Worm (Caenorhabditis elegans) whole organism, L4 larva: ENCODE data around the gene F16G10.11.

ENCODE experiments used
- F49E8.2 ChIP-seq: sonication (generic microtip); optimal IDR thresholded peaks from 2 replicates; lab custom pipeline; 2016; ENCODE audit warnings: missing compliant biosample characterization, mild to moderate bottlenecking, missing genetic modification characterization, borderline replicate concordance
- ceh-20 ChIP-seq: fragments of 200-800 bp; sonication (Bioruptor generic); IDR thresholded peaks from 2 replicates; pipeline ENCODE4 v1.3.6; 2022; ENCODE audit warnings: missing genetic modification reagents, missing genetic modification characterization, missing compliant biosample characterization
- ceh-62 ChIP-seq: sonication (generic microtip); optimal IDR thresholded peaks from 2 replicates; lab custom pipeline; 2017; ENCODE audit warnings: missing biosample characterization, missing genetic modification characterization
- daf-16 ChIP-seq, 3 experiments: sonication (generic microtip); optimal IDR thresholded peaks; 2 replicates each; lab custom pipeline; 2016 to 2017; ENCODE audit warnings: missing genetic modification characterization in 3 of 3, missing genetic modification reagents in 3 of 3, mild to moderate bottlenecking in 2 of 3, missing compliant biosample characterization in 2 of 3, missing biosample characterization in 1 of 3, moderate library complexity in 1 of 3
- hif-1 ChIP-seq, 2 experiments: sonication (generic microtip); optimal IDR thresholded peaks; 2 replicates each; lab custom pipeline; 2016 to 2017; ENCODE audit warnings: missing compliant biosample characterization in 2 of 2, missing genetic modification characterization in 2 of 2, missing genetic modification reagents in 2 of 2, missing genotype in 2 of 2, mild to moderate bottlenecking in 1 of 2
- nhr-237 ChIP-seq: sonication (generic microtip); optimal IDR thresholded peaks from 2 replicates; lab custom pipeline; 2017; ENCODE audit warnings: missing biosample characterization, missing genetic modification characterization
- nhr-28 ChIP-seq: fragments of 150-350 bp; optimal IDR thresholded peaks from 2 replicates; lab custom pipeline; 2014; ENCODE audit warnings: missing biosample characterization, missing genetic modification characterization
- nhr-76 ChIP-seq: fragments of 150-350 bp; optimal IDR thresholded peaks from 2 replicates; lab custom pipeline; 2014; ENCODE audit warnings: missing biosample characterization, missing genetic modification characterization
- php-3 ChIP-seq: fragments of 200-800 bp; sonication (Bioruptor generic); IDR thresholded peaks from 2 replicates; pipeline ENCODE4 v1.3.6; 2022; ENCODE audit warnings: missing genetic modification reagents, missing genetic modification characterization, missing compliant biosample characterization
- snpc-4 ChIP-seq: fragments of 150-350 bp; optimal IDR thresholded peaks from 2 replicates; lab custom pipeline; 2014; ENCODE audit warnings: missing biosample characterization, missing genetic modification characterization
- vab-7 ChIP-seq: fragments of 200-800 bp; sonication (Bioruptor generic); IDR thresholded peaks from 2 replicates; pipeline ENCODE4 v1.3.6; 2022; ENCODE audit warnings: missing genetic modification reagents, missing genetic modification characterization, missing compliant biosample characterization
- ztf-11 ChIP-seq: fragments of 150-350 bp; optimal IDR thresholded peaks from 2 replicates; lab custom pipeline; 2014; ENCODE audit warnings: missing biosample characterization, missing genetic modification characterization

DNA sequence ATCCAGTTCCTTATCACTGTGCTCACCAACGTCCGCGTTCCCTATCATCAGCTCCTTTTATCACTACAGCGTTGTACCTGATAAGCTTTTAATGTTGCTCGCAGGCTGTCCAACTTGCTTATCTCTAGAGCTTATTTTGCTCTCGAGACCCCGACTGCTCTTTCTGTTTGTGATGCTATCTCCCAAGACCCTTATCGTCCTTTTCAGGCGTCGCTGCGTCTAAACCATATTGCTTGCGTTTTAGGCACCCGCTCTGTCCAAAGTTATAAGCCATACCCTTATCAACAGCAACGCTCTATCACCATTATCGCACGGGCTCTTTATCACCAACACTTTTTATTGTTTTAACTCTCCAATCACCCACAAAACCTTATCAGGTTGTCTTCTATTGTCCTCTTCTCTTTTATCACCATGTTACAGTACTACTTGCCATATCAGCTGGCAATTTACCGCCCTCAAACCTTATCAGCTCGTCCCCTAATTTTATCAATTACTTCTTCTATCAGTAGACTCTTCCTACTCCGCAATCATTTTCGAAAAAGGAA, 15.2 kb downstream of the F16G10.11 start:
- TF ChIP-seq daf-16 (GFP tag; optimal IDR thresholded peaks at IDR 0.05; lab: Kevin White, UChicago) (peak in 1 of 2 experiments; percentile 98), daf-16 (tag; optimal IDR thresholded peaks at IDR 0.05; lab: Kevin White, UChicago) (peak; percentile 94), ztf-11 (tag; lab: Kevin White, UChicago) (no peak), ceh-62 (tag; lab: Kevin White, UChicago) (no peak), php-3 (GFP tag; lab: Robert Waterston, UW) (peak; percentile 100), nhr-237 (tag; lab: Kevin White, UChicago) (no peak), nhr-76 (no peak), nhr-28 (tag; lab: Kevin White, UChicago) (peak; percentile 95), F49E8.2 (tag; lab: Kevin White, UChicago) (no peak), hif-1 (tag; optimal IDR thresholded peaks at IDR 0.05; lab: Kevin White, UChicago) (no peak), vab-7 (GFP tag; lab: Robert Waterston, UW) (no peak), snpc-4 (tag; lab: Kevin White, UChicago) (no peak), ceh-20 (GFP tag; lab: Robert Waterston, UW) (peak; percentile 84; the same call in 1 of the 2 replicates)
